Fruit fly (Drosophila melanogaster) whole organism, embryonic: ENCODE results near the gene CG13601.

Source experiments
- BEAF-32 ChIP-seq: fragments of 200-800 bp; sonication (Bioruptor generic); optimal IDR thresholded peaks from 3 replicates; lab custom pipeline; 2017; ENCODE audit warnings: missing biosample characterization, missing genetic modification characterization, mild to moderate bottlenecking, moderate library complexity, missing genetic modification reagents
- CG10321 ChIP-seq: fragments of 200-800 bp; sonication (Bioruptor generic); IDR thresholded peaks from 2 replicates; pipeline ENCODE4 v1.3.6; 2022; ENCODE audit warnings: missing biosample characterization, missing genetic modification characterization
- CG10462 ChIP-seq: fragments of 200-800 bp; sonication (Bioruptor generic); optimal IDR thresholded peaks from 2 replicates; lab custom pipeline; 2016; ENCODE audit warnings: missing biosample characterization, missing genetic modification characterization
- CG11456 ChIP-seq: fragments of 200-800 bp; sonication (Bioruptor generic); IDR thresholded peaks from 3 replicates; pipeline ENCODE4 v1.3.6; 2022; ENCODE audit warnings: missing biosample characterization, missing genetic modification characterization
- CG11504 ChIP-seq: fragments of 200-800 bp; sonication (Bioruptor generic); optimal IDR thresholded peaks from 3 replicates; lab custom pipeline; 2019; ENCODE audit warnings: missing biosample characterization, mild to moderate bottlenecking, missing genetic modification characterization, moderate library complexity
- CG12071 ChIP-seq: fragments of 200-800 bp; sonication (Bioruptor generic); optimal IDR thresholded peaks from 3 replicates; lab custom pipeline; 2018; ENCODE audit warnings: missing biosample characterization, mild to moderate bottlenecking, missing genetic modification characterization
- CG12219 ChIP-seq: fragments of 200-800 bp; sonication (Bioruptor generic); optimal IDR thresholded peaks from 3 replicates; lab custom pipeline; 2018; ENCODE audit warnings: missing biosample characterization, mild to moderate bottlenecking, missing genetic modification characterization
- CG12769 ChIP-seq: fragments of 200-800 bp; sonication (Bioruptor generic); optimal IDR thresholded peaks from 2 replicates; lab custom pipeline; 2019; ENCODE audit warnings: missing biosample characterization, mild to moderate bottlenecking, missing genetic modification characterization, moderate library complexity
- CG14050 ChIP-seq: fragments of 200-800 bp; sonication (Bioruptor generic); IDR thresholded peaks from 3 replicates; pipeline ENCODE4 v1.3.6; 2022; ENCODE audit warnings: missing biosample characterization, missing genetic modification characterization
- CG15269 ChIP-seq: fragments of 200-800 bp; sonication (Bioruptor generic); optimal IDR thresholded peaks from 2 replicates; lab custom pipeline; 2018; ENCODE audit warnings: missing biosample characterization, mild to moderate bottlenecking, missing genetic modification characterization, moderate library complexity
- CG17612 ChIP-seq: fragments of 200-800 bp; sonication (Bioruptor generic); IDR thresholded peaks from 2 replicates; pipeline ENCODE4 v1.3.6; 2022; ENCODE audit warnings: missing biosample characterization, missing genetic modification characterization
- CG2129 ChIP-seq: fragments of 200-800 bp; sonication (Bioruptor generic); IDR thresholded peaks from 2 replicates; pipeline ENCODE4 v1.3.6; 2022; ENCODE audit warnings: missing biosample characterization, missing genetic modification characterization; ENCODE audit not compliant: partially characterized antibody
- CG2678 ChIP-seq: fragments of 200-800 bp; sonication (Bioruptor generic); optimal IDR thresholded peaks from 3 replicates; lab custom pipeline; 2019; ENCODE audit warnings: missing biosample characterization, mild to moderate bottlenecking, missing genetic modification characterization, moderate library complexity
- CG31365 ChIP-seq: fragments of 200-800 bp; sonication (Bioruptor generic); optimal IDR thresholded peaks from 2 replicates; lab custom pipeline; 2018; ENCODE audit warnings: missing biosample characterization, mild to moderate bottlenecking, missing genetic modification characterization
- CG34224 ChIP-seq: fragments of 200-800 bp; sonication (Bioruptor generic); IDR thresholded peaks from 3 replicates; pipeline ENCODE4 v1.3.6; 2022; ENCODE audit warnings: missing biosample characterization, missing genetic modification characterization; ENCODE audit not compliant: partially characterized antibody
- CG4854 ChIP-seq: fragments of 200-800 bp; sonication (Bioruptor generic); optimal IDR thresholded peaks from 2 replicates; lab custom pipeline; 2016; ENCODE audit warnings: missing biosample characterization, missing genetic modification characterization, inconsistent platforms
- CG6254 ChIP-seq: fragments of 200-800 bp; sonication (Bioruptor generic); optimal IDR thresholded peaks from 3 replicates; lab custom pipeline; 2017; ENCODE audit warnings: mild to moderate bottlenecking, missing biosample characterization, missing genetic modification reagents, missing genetic modification characterization
- CG7745 ChIP-seq: fragments of 200-800 bp; sonication (Bioruptor generic); optimal IDR thresholded peaks from 2 replicates; lab custom pipeline; 2018; ENCODE audit warnings: missing biosample characterization, mild to moderate bottlenecking, missing genetic modification characterization, moderate library complexity
- CG8290 ChIP-seq, 3 experiments: fragments of 200-800 bp; sonication (Bioruptor generic); optimal IDR thresholded peaks; 2 replicates each; lab custom pipeline; 2016 to 2019; ENCODE audit warnings: missing biosample characterization in 3 of 3, missing genetic modification characterization in 3 of 3, mild to moderate bottlenecking in 2 of 3, moderate library complexity in 1 of 3
- CTCF ChIP-seq: fragments of 200-800 bp; sonication (Bioruptor generic); optimal IDR thresholded peaks from 2 replicates; lab custom pipeline; 2017; ENCODE audit warnings: missing biosample characterization, mild to moderate bottlenecking, missing genetic modification characterization, moderate library complexity
- Dll ChIP-seq: fragments of 200-800 bp; sonication (Bioruptor generic); IDR thresholded peaks from 4 replicates; pipeline ENCODE4 v1.3.6; 2022; ENCODE audit warnings: missing biosample characterization, missing genetic modification characterization; ENCODE audit not compliant: partially characterized antibody
- Doc3 ChIP-seq: fragments of 200-800 bp; sonication (Bioruptor generic); IDR thresholded peaks from 3 replicates; pipeline ENCODE4 v1.3.6; 2022; ENCODE audit warnings: missing biosample characterization, missing genetic modification characterization; ENCODE audit not compliant: partially characterized antibody
- E2f2 ChIP-seq: fragments of 200-800 bp; sonication (Bioruptor generic); IDR thresholded peaks from 2 replicates; pipeline ENCODE4 v1.3.6; 2022; ENCODE audit warnings: missing biosample characterization, missing genetic modification characterization
- Fer3 ChIP-seq: fragments of 200-800 bp; sonication (Bioruptor generic); optimal IDR thresholded peaks from 2 replicates; lab custom pipeline; 2018; ENCODE audit warnings: missing biosample characterization, mild to moderate bottlenecking, missing genetic modification characterization, moderate library complexity
- HLH4C ChIP-seq: fragments of 200-800 bp; sonication (Bioruptor generic); IDR thresholded peaks from 3 replicates; pipeline ENCODE4 v1.3.6; 2022; ENCODE audit warnings: missing biosample characterization, missing genetic modification characterization; ENCODE audit not compliant: partially characterized antibody
- Nf-YB ChIP-seq: fragments of 200-800 bp; sonication (Bioruptor generic); optimal IDR thresholded peaks from 3 replicates; lab custom pipeline; 2019; ENCODE audit warnings: missing biosample characterization, mild to moderate bottlenecking, missing genetic modification characterization, moderate library complexity
- Side ChIP-seq: fragments of 200-800 bp; sonication (Bioruptor generic); optimal IDR thresholded peaks from 2 replicates; lab custom pipeline; 2016; ENCODE audit warnings: missing biosample characterization, missing genetic modification characterization
- Six4 ChIP-seq: fragments of 200-800 bp; sonication (Bioruptor generic); optimal IDR thresholded peaks from 2 replicates; lab custom pipeline; 2016; ENCODE audit warnings: missing biosample characterization, missing genetic modification characterization
- abd-A ChIP-seq: fragments of 200-800 bp; sonication (Bioruptor generic); optimal IDR thresholded peaks from 3 replicates; lab custom pipeline; 2019; ENCODE audit warnings: missing biosample characterization, mild to moderate bottlenecking, missing genetic modification characterization, moderate library complexity
- ash1 ChIP-seq: fragments of 200-800 bp; sonication (Bioruptor generic); optimal IDR thresholded peaks from 2 replicates; lab custom pipeline; 2018; ENCODE audit warnings: missing biosample characterization, mild to moderate bottlenecking, missing genetic modification characterization
- ato ChIP-seq: fragments of 200-800 bp; sonication (Bioruptor generic); IDR thresholded peaks from 2 replicates; pipeline ENCODE4 v1.3.6; 2022; ENCODE audit warnings: missing biosample characterization, missing genetic modification characterization; ENCODE audit not compliant: partially characterized antibody
- az2 ChIP-seq: fragments of 200-800 bp; sonication (Bioruptor generic); optimal IDR thresholded peaks from 3 replicates; lab custom pipeline; 2016; ENCODE audit warnings: missing biosample characterization, missing genetic modification characterization
- bcd ChIP-seq: fragments of 200-800 bp; sonication (Bioruptor generic); optimal IDR thresholded peaks from 2 replicates; lab custom pipeline; 2017; ENCODE audit warnings: missing biosample characterization, mild to moderate bottlenecking, missing genetic modification characterization
- cato ChIP-seq: fragments of 200-800 bp; sonication (Bioruptor generic); optimal IDR thresholded peaks from 2 replicates; lab custom pipeline; 2016; ENCODE audit warnings: missing biosample characterization, missing genetic modification characterization, borderline replicate concordance
- croc ChIP-seq: fragments of 200-800 bp; sonication (Bioruptor generic); conservative IDR thresholded peaks from 3 replicates; pipeline ENCODE4 v1.3.6; 2022; ENCODE audit warnings: missing biosample characterization, missing genetic modification characterization
- en ChIP-seq: fragments of 200-800 bp; sonication (Bioruptor generic); optimal IDR thresholded peaks from 2 replicates; lab custom pipeline; 2016; ENCODE audit warnings: missing biosample characterization, missing genetic modification characterization
- gem ChIP-seq: fragments of 200-800 bp; sonication (Bioruptor generic); optimal IDR thresholded peaks from 2 replicates; lab custom pipeline; 2019; ENCODE audit warnings: missing biosample characterization, mild to moderate bottlenecking, missing genetic modification characterization, moderate library complexity
- grau ChIP-seq: fragments of 200-800 bp; optimal IDR thresholded peaks from 3 replicates; lab custom pipeline; 2019; ENCODE audit warnings: missing biosample characterization, mild to moderate bottlenecking, missing genetic modification characterization, moderate library complexity
- hbn ChIP-seq: fragments of 200-800 bp; sonication (Bioruptor generic); IDR thresholded peaks from 2 replicates; pipeline ENCODE4 v1.3.6; 2022; ENCODE audit warnings: missing biosample characterization, missing genetic modification characterization; ENCODE audit not compliant: partially characterized antibody
- inv ChIP-seq: fragments of 200-800 bp; sonication (Bioruptor generic); IDR thresholded peaks from 2 replicates; pipeline ENCODE4 v1.3.6; 2022; ENCODE audit warnings: missing biosample characterization, missing genetic modification characterization; ENCODE audit not compliant: partially characterized antibody
- mld ChIP-seq: fragments of 200-800 bp; sonication (Bioruptor generic); IDR thresholded peaks from 3 replicates; pipeline ENCODE4 v1.3.6; 2022; ENCODE audit warnings: missing biosample characterization, missing genetic modification characterization; ENCODE audit not compliant: partially characterized antibody
- pita ChIP-seq: fragments of 200-800 bp; sonication (Bioruptor generic); optimal IDR thresholded peaks from 2 replicates; lab custom pipeline; 2017; ENCODE audit warnings: missing biosample characterization, mild to moderate bottlenecking, missing genetic modification characterization
- pros ChIP-seq: fragments of 200-800 bp; sonication (Bioruptor generic); optimal IDR thresholded peaks from 3 replicates; lab custom pipeline; 2019; ENCODE audit warnings: missing biosample characterization, mild to moderate bottlenecking, missing genetic modification characterization, moderate library complexity
- ranshi ChIP-seq: fragments of 200-800 bp; sonication (Bioruptor generic); IDR thresholded peaks from 2 replicates; pipeline ENCODE4 v1.3.6; 2022; ENCODE audit warnings: missing biosample characterization, missing genetic modification characterization
- row ChIP-seq: fragments of 200-800 bp; sonication (Bioruptor generic); IDR thresholded peaks from 3 replicates; pipeline ENCODE4 v1.3.6; 2022; ENCODE audit warnings: missing biosample characterization, missing genetic modification characterization
- sim ChIP-seq: fragments of 200-800 bp; sonication (Bioruptor generic); IDR thresholded peaks from 2 replicates; pipeline ENCODE4 v1.3.6; 2022; ENCODE audit warnings: missing biosample characterization, missing genetic modification characterization
- sob ChIP-seq: fragments of 200-800 bp; sonication (Bioruptor generic); IDR thresholded peaks from 2 replicates; pipeline ENCODE4 v1.3.6; 2022; ENCODE audit warnings: missing biosample characterization, missing genetic modification characterization
- stwl ChIP-seq: fragments of 200-800 bp; sonication (Bioruptor generic); optimal IDR thresholded peaks from 3 replicates; lab custom pipeline; 2018; ENCODE audit warnings: missing biosample characterization, mild to moderate bottlenecking, missing genetic modification characterization, moderate library complexity
- tap ChIP-seq: fragments of 200-800 bp; optimal IDR thresholded peaks from 3 replicates; lab custom pipeline; 2019; ENCODE audit warnings: missing biosample characterization, mild to moderate bottlenecking, missing genetic modification characterization, moderate library complexity
- tin ChIP-seq: fragments of 200-800 bp; sonication (Bioruptor generic); optimal IDR thresholded peaks from 3 replicates; lab custom pipeline; 2016; ENCODE audit warnings: missing biosample characterization, missing genetic modification characterization

The CG13601 gene

DNA sequence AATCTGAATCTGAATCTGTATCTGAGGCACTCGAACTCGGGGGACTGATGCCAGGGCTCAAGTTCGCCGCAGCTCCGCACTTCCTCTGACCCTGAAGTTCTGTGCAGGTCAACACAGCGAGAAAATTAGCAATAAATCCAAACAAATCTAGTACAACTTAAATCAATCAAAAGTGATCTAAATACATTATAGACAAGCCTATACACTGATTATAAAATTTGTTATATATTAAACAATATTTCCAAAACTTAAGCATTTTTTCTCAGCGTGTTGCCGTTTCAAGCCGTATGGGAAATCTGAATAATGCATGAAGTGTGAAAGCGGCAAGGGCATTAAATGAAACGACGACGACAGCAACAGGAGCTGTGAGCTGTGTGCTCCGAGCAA lies 12.4 kb downstream of the CG13601 start (continued):
- TF ChIP-seq Doc3 (GFP tag; lab: Robert Waterston, UW) (no peak), CG31365 (tag; lab: Kevin White, UChicago) (no peak), CG4854 (GFP tag; lab: Kevin White, UChicago) (no peak), CTCF (GFP tag; lab: Kevin White, UChicago) (no peak), Dll (GFP tag; lab: Robert Waterston, UW) (no peak), sim (GFP tag; lab: Robert Waterston, UW) (no peak), CG12769 (tag; lab: Kevin White, UChicago) (no peak), ranshi (GFP tag; lab: Robert Waterston, UW) (peak; percentile 38; the same call in 1 of the 2 replicates), CG6254 (peak; percentile 2), CG15269 (tag; lab: Kevin White, UChicago) (peak; percentile 11), Side (GFP tag; lab: Kevin White, UChicago) (no peak), CG2129 (GFP tag; lab: Robert Waterston, UW) (no peak), CG2678 (tag; lab: Kevin White, UChicago) (peak; percentile 53), stwl (tag; lab: Kevin White, UChicago) (no peak), pita (GFP tag; lab: Kevin White, UChicago) (no peak), Nf-YB (no peak), CG12219 (no peak), E2f2 (GFP tag; lab: Robert Waterston, UW) (no peak), Fer3 (peak; percentile 6), en (GFP tag; lab: Kevin White, UChicago) (no peak), CG14050 (GFP tag; lab: Robert Waterston, UW) (no peak), gem (peak; percentile 63), BEAF-32 (GFP tag; lab: Kevin White, UChicago) (no peak), abd-A (tag; lab: Kevin White, UChicago) (no peak), hbn (GFP tag; lab: Robert Waterston, UW) (no peak), sob (GFP tag; lab: Robert Waterston, UW) (peak; percentile 60; the same call in 1 of the 2 replicates), pros (GFP tag; lab: Kevin White, UChicago) (no peak), CG17612 (GFP tag; lab: Robert Waterston, UW) (no peak), inv (GFP tag; lab: Robert Waterston, UW) (no peak), az2 (GFP tag; lab: Kevin White, UChicago) (peak; percentile 9), croc (GFP tag; lab: Robert Waterston, UW) (no peak), CG34224 (GFP tag; lab: Robert Waterston, UW) (no peak), CG8290 (GFP tag; optimal IDR thresholded peaks at IDR 0.05; lab: Kevin White, UChicago) (no peak), CG8290 (tag; optimal IDR thresholded peaks at IDR 0.05; lab: Kevin White, UChicago) (peak in 1 of 2 experiments; percentile 31), grau (tag; lab: Kevin White, UChicago) (peak; percentile 25), CG10321 (GFP tag; lab: Robert Waterston, UW) (no peak), CG12071 (GFP tag; lab: Kevin White, UChicago) (no peak), CG11504 (tag; lab: Kevin White, UChicago) (peak; percentile 54), CG7745 (no peak), CG11456 (GFP tag; lab: Robert Waterston, UW) (0 out of 3 replicates have a peak, but pooled peaks have one; percentile 33), Six4 (GFP tag; lab: Kevin White, UChicago) (no peak), CG10462 (GFP tag; lab: Kevin White, UChicago) (no peak), cato (no peak), tap (tag; lab: Kevin White, UChicago) (no peak), row (GFP tag; lab: Robert Waterston, UW) (peak; percentile 52; the same call in 2 of the 3 replicates), ato (GFP tag; lab: Robert Waterston, UW) (no peak), bcd (GFP tag; lab: Kevin White, UChicago) (no peak), ash1 (GFP tag; lab: Kevin White, UChicago) (no peak), tin (GFP tag; lab: Kevin White, UChicago) (no peak), HLH4C (GFP tag; lab: Robert Waterston, UW) (no peak), mld (no peak)
